Worm (Caenorhabditis elegans) whole organism, L4 larva: ENCODE measurements around the gene R07B1.6.

Experiments
- ctbp-1 ChIP-seq: fragments of 200-800 bp; sonication (Bioruptor generic); IDR thresholded peaks from 2 replicates; pipeline ENCODE4 v1.3.6; 2022; ENCODE audit warnings: missing genetic modification reagents, missing genetic modification characterization, missing compliant biosample characterization
- egl-27 ChIP-seq: sonication (generic microtip); optimal IDR thresholded peaks from 3 replicates; lab custom pipeline; 2017; ENCODE audit warnings: missing biosample characterization, missing genetic modification reagents, missing genetic modification characterization
- fkh-10 ChIP-seq: fragments of 150-350 bp; optimal IDR thresholded peaks from 2 replicates; lab custom pipeline; 2014; ENCODE audit warnings: missing biosample characterization, missing genetic modification reagents, missing genetic modification characterization
- nhr-11 ChIP-seq: fragments of 150-350 bp; optimal IDR thresholded peaks from 2 replicates; lab custom pipeline; 2014; ENCODE audit warnings: missing biosample characterization, missing genetic modification characterization

ce11 chrX:9893069-9893468, 26.6 kb downstream of the R07B1.6 start:
- no peak for TF ChIP-seq nhr-11
- TF ChIP-seq ctbp-1 (GFP tag; lab: Robert Waterston, UW), result no peak
- no peak for TF ChIP-seq egl-27 (tag; lab: Kevin White, UChicago)
- no peak for TF ChIP-seq fkh-10
